Worm (Caenorhabditis elegans): ENCODE results near the gene ule-5.

- no peak for TF ChIP-seq B0019.2 (GFP tag; conservative IDR thresholded peaks at IDR 0.05)
- no peak for TF ChIP-seq pbrm-1 (GFP tag; IDR thresholded peaks at IDR 0.05)
- no peak for TF ChIP-seq attf-6 (GFP tag; IDR thresholded peaks at IDR 0.05)
- no peak for TF ChIP-seq attf-5 (GFP tag; optimal IDR thresholded peaks at IDR 0.05)
- no peak for TF ChIP-seq unc-62 (GFP tag; optimal IDR thresholded peaks at IDR 0.05)
- TF ChIP-seq F52B5.7 (tag; optimal IDR thresholded peaks at IDR 0.05): no peak
- no peak for TF ChIP-seq mel-28 (tag; optimal IDR thresholded peaks at IDR 0.05; ENCODE audit: borderline replicate concordance)
Observed at ce11 chrX:11870393-11870792, 12.5 kb upstream of the ule-5 start.

All from whole organism, young adult.